Worm (Caenorhabditis elegans) whole organism, early embryonic: ENCODE results near the gene C01G12.3.

Source experiments
- B0310.2 ChIP-seq: sonication (generic microtip); optimal IDR thresholded peaks from 2 replicates; lab custom pipeline; 2016; ENCODE audit warnings: mild to moderate bottlenecking, missing genetic modification characterization, missing compliant biosample characterization
- F13C5.2 ChIP-seq: sonication (generic microtip); optimal IDR thresholded peaks from 2 replicates; lab custom pipeline; 2017; ENCODE audit warnings: mild to moderate bottlenecking, missing genetic modification characterization, inconsistent platforms, missing compliant biosample characterization
- aly-1 ChIP-seq: sonication (generic microtip); optimal IDR thresholded peaks from 2 replicates; lab custom pipeline; 2016; ENCODE audit warnings: missing genetic modification characterization, missing compliant biosample characterization
- ama-1 ChIP-seq: fragments of 150-350 bp; optimal IDR thresholded peaks from 2 replicates; lab custom pipeline; 2014
- ceh-13 ChIP-seq: fragments of 200-800 bp; sonication (Bioruptor generic); optimal IDR thresholded peaks from 2 replicates; lab custom pipeline; 2018; ENCODE audit warnings: mild to moderate bottlenecking, missing genetic modification characterization, missing compliant biosample characterization
- ceh-36 ChIP-seq: sonication (generic microtip); optimal IDR thresholded peaks from 2 replicates; lab custom pipeline; 2016; ENCODE audit warnings: missing genetic modification characterization, inconsistent platforms, missing compliant biosample characterization
- ets-7 ChIP-seq: sonication (generic microtip); optimal IDR thresholded peaks from 2 replicates; lab custom pipeline; 2016; ENCODE audit warnings: missing genotype, missing genetic modification characterization, missing compliant biosample characterization
- flt-1 ChIP-seq: fragments of 200-800 bp; sonication (Bioruptor generic); IDR thresholded peaks from 2 replicates; pipeline ENCODE4 v1.3.6; 2022; ENCODE audit warnings: missing genetic modification characterization, missing compliant biosample characterization
- hmbx-1 ChIP-seq: sonication (generic microtip); optimal IDR thresholded peaks from 2 replicates; lab custom pipeline; 2016; ENCODE audit warnings: mild to moderate bottlenecking, missing genetic modification characterization, missing compliant biosample characterization
- hmg-4 ChIP-seq: fragments of 200-800 bp; sonication (Bioruptor generic); optimal IDR thresholded peaks from 2 replicates; lab custom pipeline; 2018; ENCODE audit warnings: mild to moderate bottlenecking, missing genetic modification characterization, missing compliant biosample characterization
- hnd-1 ChIP-seq: sonication (generic microtip); optimal IDR thresholded peaks from 2 replicates; lab custom pipeline; 2016; ENCODE audit warnings: missing genetic modification characterization, missing compliant biosample characterization
- pes-1 ChIP-seq: fragments of 200-800 bp; sonication (Bioruptor generic); IDR thresholded peaks from 2 replicates; pipeline ENCODE4 v1.3.6; 2022; ENCODE audit warnings: missing genetic modification reagents, missing genetic modification characterization, missing compliant biosample characterization
- scrt-1 ChIP-seq: fragments of 200-800 bp; sonication (Bioruptor generic); IDR thresholded peaks from 2 replicates; pipeline ENCODE4 v1.3.6; 2022; ENCODE audit warnings: missing genetic modification characterization, missing compliant biosample characterization
- sea-1 ChIP-seq: fragments of 200-800 bp; sonication (Bioruptor generic); conservative IDR thresholded peaks from 2 replicates; pipeline ENCODE4 v1.3.6; 2022; ENCODE audit warnings: missing genetic modification characterization, missing compliant biosample characterization
- tbx-11 ChIP-seq: fragments of 200-800 bp; sonication (Bioruptor generic); IDR thresholded peaks from 2 replicates; pipeline ENCODE4 v1.3.6; 2022; ENCODE audit warnings: missing genetic modification characterization, missing compliant biosample characterization
- tbx-37 ChIP-seq: fragments of 200-800 bp; sonication (Bioruptor generic); conservative IDR thresholded peaks from 2 replicates; pipeline ENCODE4 v1.3.6; 2022; ENCODE audit warnings: missing genetic modification reagents, missing genetic modification characterization, missing compliant biosample characterization
- tra-4 ChIP-seq: sonication (generic microtip); optimal IDR thresholded peaks from 2 replicates; lab custom pipeline; 2017; ENCODE audit warnings: missing genetic modification characterization, missing compliant biosample characterization

C01G12.3 gene

DNA sequence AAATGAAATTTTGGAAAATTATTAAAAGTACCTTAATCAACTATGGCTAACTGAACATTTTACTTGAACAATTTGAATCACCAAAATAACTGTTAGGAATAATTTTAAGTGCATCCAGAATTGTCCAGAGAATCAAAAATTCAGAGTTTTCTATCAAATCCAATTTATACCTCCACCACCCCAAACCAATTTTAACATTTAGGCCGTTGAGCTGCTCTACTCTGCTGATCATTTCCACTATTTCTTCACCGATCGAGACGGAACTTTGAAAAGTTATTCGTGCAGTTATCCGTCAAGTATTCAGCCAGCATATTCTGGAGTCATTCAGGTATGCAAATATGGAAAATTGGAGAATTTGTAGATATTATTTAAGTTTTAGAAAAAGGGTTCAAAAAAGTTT is 26.4 kb upstream of the C01G12.3 start:
- TF ChIP-seq aly-1 (tag; lab: Kevin White, UChicago), result no peak
- no peak for TF ChIP-seq ceh-36 (tag; lab: Kevin White, UChicago)
- TF ChIP-seq hnd-1 (tag; lab: Kevin White, UChicago), result no peak
- TF ChIP-seq scrt-1 (GFP tag; lab: Robert Waterston, UW), result no peak

DNA sequence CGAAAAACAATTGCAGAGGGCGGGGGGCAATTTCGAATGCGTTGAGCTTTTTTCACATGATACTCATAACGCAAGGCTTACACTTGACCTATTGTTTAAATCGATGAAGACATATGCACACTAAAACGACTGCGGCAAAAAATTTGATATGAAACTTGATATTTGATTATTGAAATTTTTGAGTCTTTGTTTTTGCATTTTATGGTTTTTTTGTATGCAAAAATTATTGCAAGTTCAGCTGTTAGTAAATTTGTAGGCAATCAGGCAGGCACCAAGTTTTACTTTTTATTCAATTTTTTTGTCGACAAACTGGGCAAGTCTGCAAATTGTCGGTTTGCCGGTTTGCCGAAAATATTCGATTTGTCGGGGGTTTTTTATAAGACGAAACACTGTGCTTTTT is 24.1 kb upstream of the C01G12.3 start, which contains the start of gene arl-3:
TSS of gene arl-3 (plus strand) at position 301 of the 400 bp plus-strand sequence.
- TF ChIP-seq hnd-1 (tag; lab: Kevin White, UChicago) (no peak), sea-1 (GFP tag; lab: Robert Waterston, UW) (no peak), tbx-37 (GFP tag; lab: Robert Waterston, UW) (no peak), aly-1 (tag; lab: Kevin White, UChicago) (no peak), B0310.2 (tag; lab: Kevin White, UChicago) (no peak), hmg-4 (no peak), tra-4 (tag; lab: Kevin White, UChicago) (no peak), ama-1 (lab: Kevin White, UChicago) (no peak), pes-1 (GFP tag; lab: Robert Waterston, UW) (no peak)

DNA sequence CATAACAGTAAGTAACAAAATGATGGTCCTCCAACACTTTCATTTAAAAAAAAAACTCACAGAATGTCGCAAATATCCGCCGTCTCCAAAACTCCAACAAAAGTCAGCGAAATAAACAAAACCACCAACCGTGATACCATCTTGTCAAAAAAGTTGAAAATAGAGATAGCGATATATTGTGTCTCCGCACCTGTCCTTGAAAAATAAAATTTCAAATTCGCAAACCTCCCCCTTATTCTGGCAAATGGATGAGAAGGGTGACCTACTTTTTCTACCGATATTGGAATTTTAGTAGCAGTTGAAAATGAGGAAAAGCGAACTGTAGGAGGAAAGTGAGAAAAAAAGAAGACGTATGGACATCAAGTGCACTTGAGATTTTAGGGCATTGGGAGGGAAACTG is 23.4 kb upstream of the C01G12.3 start, which contains the start of gene F19H8.2:
TSS of gene F19H8.2 (minus strand) at position 391 of the 400 bp plus-strand sequence.
- TF ChIP-seq flt-1 (GFP tag; lab: Robert Waterston, UW) (no peak), scrt-1 (GFP tag; lab: Robert Waterston, UW) (no peak), tbx-11 (no peak), tra-4 (tag; lab: Kevin White, UChicago) (no peak), B0310.2 (tag; lab: Kevin White, UChicago) (no peak), ceh-13 (GFP tag; lab: Kevin White, UChicago) (no peak), ama-1 (lab: Kevin White, UChicago) (no peak), ets-7 (no peak), ceh-36 (tag; lab: Kevin White, UChicago) (no peak)

DNA sequence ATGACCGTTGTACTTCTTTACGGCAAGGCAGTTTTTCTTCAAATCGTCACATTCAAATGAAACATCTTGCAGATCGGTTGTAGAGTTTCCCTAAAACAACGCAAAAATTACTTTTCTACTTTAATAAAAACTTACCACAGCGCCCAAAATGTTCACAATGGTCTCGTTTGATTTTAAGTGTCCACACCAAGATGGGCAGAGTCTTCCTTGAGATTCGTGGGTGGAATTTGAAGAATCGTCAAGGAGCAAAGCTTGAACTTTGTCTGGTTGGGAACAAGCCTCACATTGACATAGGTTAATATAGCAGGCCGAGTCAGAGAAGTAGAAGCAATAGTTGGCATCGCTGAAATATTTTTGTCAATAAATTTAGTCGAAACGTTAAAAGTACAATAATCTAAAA is 22.9 kb upstream of the C01G12.3 start:
- TF ChIP-seq sea-1 (GFP tag; lab: Robert Waterston, UW) (no peak), hmg-4 (no peak), pes-1 (GFP tag; lab: Robert Waterston, UW) (no peak), ets-7 (no peak), tra-4 (tag; lab: Kevin White, UChicago) (no peak), hmbx-1 (tag; lab: Kevin White, UChicago) (no peak), ceh-36 (tag; lab: Kevin White, UChicago) (no peak)

DNA sequence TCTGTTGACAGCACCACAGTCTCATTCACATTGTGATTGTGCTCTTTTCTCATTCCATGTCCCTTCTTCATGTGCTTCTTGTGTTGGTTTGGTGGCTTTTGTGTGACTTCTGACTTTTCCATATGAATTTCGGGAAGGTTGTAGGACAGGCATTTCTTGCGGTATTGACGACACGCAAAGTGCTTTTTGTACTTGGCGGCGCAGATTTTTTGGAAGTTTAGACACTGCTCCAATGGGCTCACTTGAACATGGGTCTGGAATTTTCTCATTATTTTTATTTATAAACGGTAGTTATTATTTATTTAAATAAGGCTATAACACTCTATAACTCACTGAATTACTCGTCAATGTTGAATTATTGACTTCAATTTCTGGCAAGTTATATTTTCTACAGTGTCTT is 22.2 kb upstream of the C01G12.3 start:
- TF ChIP-seq F13C5.2 (no peak), ama-1 (lab: Kevin White, UChicago) (no peak), hnd-1 (tag; lab: Kevin White, UChicago) (no peak), tbx-37 (GFP tag; lab: Robert Waterston, UW) (no peak)

DNA sequence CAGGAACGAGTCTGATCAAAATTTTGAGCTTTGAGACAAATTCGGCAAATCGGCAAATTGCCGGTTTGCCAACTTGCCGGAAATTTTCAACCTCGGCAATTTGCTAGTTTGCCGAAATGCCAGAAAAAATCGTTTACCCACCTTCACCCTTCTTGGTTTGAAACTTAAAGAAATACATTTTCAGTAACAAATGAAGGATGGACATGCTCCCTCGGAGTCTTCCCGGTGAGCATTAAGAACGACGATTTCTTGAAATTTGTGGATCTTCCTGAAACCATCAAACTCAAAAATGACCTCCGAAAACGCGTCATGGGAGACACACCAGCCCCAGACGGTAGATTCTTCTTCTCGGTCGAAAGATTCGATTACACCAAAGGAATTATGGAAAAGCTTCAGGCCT is 20.6 kb upstream of the C01G12.3 start:
- TF ChIP-seq scrt-1 (GFP tag; lab: Robert Waterston, UW), result no peak
- no peak for TF ChIP-seq aly-1 (tag; lab: Kevin White, UChicago)
- TF ChIP-seq hmbx-1 (tag; lab: Kevin White, UChicago), result no peak
- TF ChIP-seq flt-1 (GFP tag; lab: Robert Waterston, UW), result no peak
- no peak for TF ChIP-seq ceh-13 (GFP tag; lab: Kevin White, UChicago)
- TF ChIP-seq sea-1 (GFP tag; lab: Robert Waterston, UW), result no peak
- TF ChIP-seq ama-1 (lab: Kevin White, UChicago), result no peak
- TF ChIP-seq hmg-4, result no peak
- TF ChIP-seq F13C5.2, result no peak
- TF ChIP-seq B0310.2 (tag; lab: Kevin White, UChicago), result no peak
- TF ChIP-seq ceh-36 (tag; lab: Kevin White, UChicago), result no peak
- TF ChIP-seq ets-7, result no peak
- TF ChIP-seq tbx-11, result no peak
- TF ChIP-seq hnd-1 (tag; lab: Kevin White, UChicago), result no peak
- TF ChIP-seq tra-4 (tag; lab: Kevin White, UChicago), result no peak
- no peak for TF ChIP-seq pes-1 (GFP tag; lab: Robert Waterston, UW)
- no peak for TF ChIP-seq tbx-37 (GFP tag; lab: Robert Waterston, UW)

DNA sequence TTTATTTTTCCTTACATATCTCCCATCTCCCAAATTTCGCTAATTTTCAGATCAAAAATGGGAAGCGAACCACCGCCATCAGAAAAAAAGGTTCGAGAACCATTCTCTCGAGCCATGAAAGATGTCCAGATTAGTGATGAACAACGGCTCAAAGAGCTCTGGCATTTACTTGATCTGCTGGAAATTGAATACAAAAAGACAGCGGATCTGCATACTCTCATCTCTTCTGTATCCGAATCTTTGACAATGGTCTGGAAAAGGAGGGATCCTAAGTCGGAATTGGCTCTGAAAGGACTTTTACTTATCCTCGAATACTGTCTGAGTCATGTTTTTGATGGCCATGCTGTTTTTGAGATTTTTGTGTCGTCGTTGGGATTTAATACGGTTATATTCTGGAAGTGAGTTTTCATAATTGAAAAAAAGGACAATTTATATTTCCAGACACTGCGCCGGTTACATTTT is 18.8 kb upstream of the C01G12.3 start, which contains the start of gene tps-2:
TSS of gene tps-2 (plus strand) at position 51 of the 462 bp plus-strand sequence.
- TF ChIP-seq aly-1 (tag; lab: Kevin White, UChicago) (no peak), scrt-1 (GFP tag; lab: Robert Waterston, UW) (no peak), tra-4 (tag; lab: Kevin White, UChicago) (no peak), hnd-1 (tag; lab: Kevin White, UChicago) (no peak), ama-1 (lab: Kevin White, UChicago) (no peak), tbx-11 (no peak), hmg-4 (no peak), ceh-13 (GFP tag; lab: Kevin White, UChicago) (no peak), hmbx-1 (tag; lab: Kevin White, UChicago) (no peak), F13C5.2 (no peak), ceh-36 (tag; lab: Kevin White, UChicago) (no peak), tbx-37 (GFP tag; lab: Robert Waterston, UW) (no peak)

DNA sequence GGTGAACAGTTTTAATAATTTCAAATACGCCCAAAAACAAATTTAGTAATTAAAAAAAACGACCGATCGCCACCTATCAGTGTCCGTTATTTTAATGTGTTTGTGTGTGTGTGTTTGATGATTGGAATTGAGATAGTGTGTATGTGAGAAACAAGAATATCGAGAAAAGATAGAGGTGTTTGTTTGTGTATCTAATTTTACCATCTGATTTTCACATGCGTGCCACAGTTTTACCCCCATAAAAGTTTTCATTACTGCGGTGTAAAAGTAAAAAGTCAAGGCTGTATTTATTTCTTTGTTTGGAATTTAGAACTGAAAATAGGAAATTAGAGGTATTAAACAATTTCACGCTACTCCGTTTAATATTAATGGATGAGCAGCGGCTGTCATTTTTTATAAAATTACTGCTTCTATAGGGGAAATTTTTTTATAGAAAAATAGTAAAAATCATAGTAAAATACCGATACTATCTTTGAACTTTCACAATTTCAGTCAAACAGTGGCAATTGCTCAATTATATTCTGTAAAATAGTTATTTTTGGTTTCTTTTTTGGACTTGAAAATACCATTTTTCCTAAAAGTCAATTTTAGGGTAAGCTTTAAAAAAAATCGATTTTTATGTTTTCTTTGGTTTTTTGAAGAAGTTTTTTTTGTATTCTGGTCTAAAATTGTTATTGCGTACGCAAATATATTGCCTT is 18.0 kb upstream of the C01G12.3 start:
- TF ChIP-seq aly-1 (tag; lab: Kevin White, UChicago) (no peak), sea-1 (GFP tag; lab: Robert Waterston, UW) (no peak), ets-7 (no peak), tbx-11 (no peak), tbx-37 (GFP tag; lab: Robert Waterston, UW) (no peak)
